Worm (Caenorhabditis elegans): ENCODE data around the gene T28H10.1.

Gene T28H10.1

ce11 chrV:12497725-12498263, 5.8 kb upstream of the T28H10.1 start, which contains the start of the genes W04D2.4 and rbm-25 (continued):
- TF ChIP-seq alr-1 (tag; optimal IDR thresholded peaks at IDR 0.05; ENCODE audit: borderline replicate concordance) (no peak), lin-39 (tag; optimal IDR thresholded peaks at IDR 0.05) (peak; percentile 81), hpl-2 (GFP tag; optimal IDR thresholded peaks at IDR 0.05) (no peak), irx-1 (tag; optimal IDR thresholded peaks at IDR 0.05) (peak; percentile 82), fkh-10 (GFP tag; optimal IDR thresholded peaks at IDR 0.05) (no peak), lir-3 (tag; optimal IDR thresholded peaks at IDR 0.05; ENCODE audit: poor library complexity) (peak; percentile 60), C34B4.2 (tag; optimal IDR thresholded peaks at IDR 0.05) (no peak), nhr-12 (tag; optimal IDR thresholded peaks at IDR 0.05) (no peak), sup-37 (GFP tag; optimal IDR thresholded peaks at IDR 0.05) (no peak), xbp-1 (tag; optimal IDR thresholded peaks at IDR 0.05) (peak; percentile 85), lin-35 (GFP tag; optimal IDR thresholded peaks at IDR 0.05) (peak; percentile 76 to 85), lsy-2 (tag; optimal IDR thresholded peaks at IDR 0.05) (peak; percentile 87 to 93), nhr-85 (tag) (peak; percentile 90), tbx-2 (tag; optimal IDR thresholded peaks at IDR 0.05) (peak; percentile 87), unc-86 (tag; optimal IDR thresholded peaks at IDR 0.05) (peak; percentile 85), lin-15B (tag; optimal IDR thresholded peaks at IDR 0.05) (peak; percentile 23), unc-30 (tag; optimal IDR thresholded peaks at IDR 0.05) (no peak), hlh-17 (GFP tag; optimal IDR thresholded peaks at IDR 0.05; ENCODE audit: borderline replicate concordance) (no peak), rnt-1 (tag; optimal IDR thresholded peaks at IDR 0.05) (peak; percentile 87), nhr-76 (tag; optimal IDR thresholded peaks at IDR 0.05) (no peak), egl-27 (tag; optimal IDR thresholded peaks at IDR 0.05) (no peak), F16B12.6 (tag; optimal IDR thresholded peaks at IDR 0.05) (peak; percentile 32), unc-98 (GFP tag; IDR thresholded peaks at IDR 0.05) (no peak), lin-14 (GFP tag; optimal IDR thresholded peaks at IDR 0.05) (peak; percentile 87), lin-13 (GFP tag; optimal IDR thresholded peaks at IDR 0.05) (peak; percentile 74), fkh-8 (tag; optimal IDR thresholded peaks at IDR 0.05) (peak; percentile 39), ama-1 (optimal IDR thresholded peaks at IDR 0.05) (peak; percentile 75), nhr-90 (tag; optimal IDR thresholded peaks at IDR 0.05; ENCODE audit: poor library complexity) (peak; percentile 86), ces-1 (GFP tag; optimal IDR thresholded peaks at IDR 0.05) (no peak), nhr-77 (tag; optimal IDR thresholded peaks at IDR 0.05) (peak; percentile 9), mep-1 (tag; optimal IDR thresholded peaks at IDR 0.05) (peak; percentile 98), nhr-71 (tag; optimal IDR thresholded peaks at IDR 0.05) (peak; percentile 92), efl-1 (optimal IDR thresholded peaks at IDR 0.05) (peak; percentile 74 to 83), efl-1 (GFP tag; optimal IDR thresholded peaks at IDR 0.05 in 1 of 2) (peak; percentile 78 to 98), ceh-90 (tag; optimal IDR thresholded peaks at IDR 0.05) (no peak), nhr-19 (GFP tag; conservative IDR thresholded peaks at IDR 0.05) (peak; percentile 87), isw-1 (GFP tag; IDR thresholded peaks at IDR 0.05) (peak; percentile 65), ceh-8 (GFP tag; optimal IDR thresholded peaks at IDR 0.05) (peak; percentile 32), fos-1 (tag; optimal IDR thresholded peaks at IDR 0.05) (peak; percentile 57), elt-2 (tag; optimal IDR thresholded peaks at IDR 0.05) (peak; percentile 60), nhr-28 (tag; optimal IDR thresholded peaks at IDR 0.05) (no peak)

ce11 chrV:12505730-12506129, 2.1 kb downstream of the T28H10.1 start:
- TF ChIP-seq C34B4.2 (tag; optimal IDR thresholded peaks at IDR 0.05) (no peak), nhr-20 (tag; optimal IDR thresholded peaks at IDR 0.05) (no peak), elt-2 (tag; optimal IDR thresholded peaks at IDR 0.05) (no peak), nhr-19 (GFP tag; conservative IDR thresholded peaks at IDR 0.05) (no peak), ceh-88 (GFP tag; IDR thresholded peaks at IDR 0.05) (no peak), snu-23 (GFP tag; optimal IDR thresholded peaks at IDR 0.05) (no peak), zip-4 (GFP tag; optimal IDR thresholded peaks at IDR 0.05) (no peak), grh-1 (GFP tag; IDR thresholded peaks at IDR 0.05) (no peak), mab-9 (GFP tag; IDR thresholded peaks at IDR 0.05) (no peak), unc-98 (GFP tag; IDR thresholded peaks at IDR 0.05) (no peak), irx-1 (tag; optimal IDR thresholded peaks at IDR 0.05) (no peak), mef-2 (tag; optimal IDR thresholded peaks at IDR 0.05) (no peak), tlp-1 (tag; optimal IDR thresholded peaks at IDR 0.05) (no peak), fos-1 (tag; optimal IDR thresholded peaks at IDR 0.05) (no peak), lin-15B (tag; optimal IDR thresholded peaks at IDR 0.05) (no peak), aly-2 (tag; optimal IDR thresholded peaks at IDR 0.05) (no peak), snpc-4 (tag; optimal IDR thresholded peaks at IDR 0.05) (no peak)

All from whole organism, L1 larva.